Fruit fly (Drosophila melanogaster): ENCODE results near the gene CG44038.

dm6 chr3R:12259013-12259412 lies 1.8 kb upstream of the CG44038 start:
- TF ChIP-seq CG3838 (GFP tag; optimal IDR thresholded peaks at IDR 0.05) = no peak
- no peak for TF ChIP-seq CG30431 (GFP tag; optimal IDR thresholded peaks at IDR 0.05)

Measured in whole organism, embryonic.